Worm (Caenorhabditis elegans) whole organism, L2 larva: Measurements from ENCODE around the gene C05E11.6.

Experiments used
- C34F6.9 ChIP-seq: fragments of 150-350 bp; optimal IDR thresholded peaks from 2 replicates; lab custom pipeline; 2014; ENCODE audit warnings: missing biosample characterization, missing genetic modification characterization
- F13H6.1 ChIP-seq: sonication (generic microtip); optimal IDR thresholded peaks from 2 replicates; lab custom pipeline; 2016; ENCODE audit warnings: missing genetic modification characterization, missing compliant biosample characterization
- R02D3.7 ChIP-seq: fragments of 150-350 bp; optimal IDR thresholded peaks from 2 replicates; lab custom pipeline; 2014; ENCODE audit warnings: missing biosample characterization, missing genetic modification characterization
- Y55F3AM.14 ChIP-seq: fragments of 200-800 bp; sonication (Bioruptor generic); optimal IDR thresholded peaks from 2 replicates; lab custom pipeline; 2018; ENCODE audit warnings: mild to moderate bottlenecking, missing genetic modification characterization, missing compliant biosample characterization
- ZK546.5 ChIP-seq: sonication (generic microtip); optimal IDR thresholded peaks from 2 replicates; lab custom pipeline; 2017; ENCODE audit warnings: missing biosample characterization, missing genetic modification characterization
- alr-1 ChIP-seq: fragments of 150-350 bp; optimal IDR thresholded peaks from 2 replicates; lab custom pipeline; 2014; ENCODE audit warnings: missing biosample characterization, missing genetic modification characterization
- aly-2 ChIP-seq: fragments of 150-350 bp; optimal IDR thresholded peaks from 2 replicates; lab custom pipeline; 2014; ENCODE audit warnings: missing biosample characterization, missing genetic modification characterization
- blmp-1 ChIP-seq: sonication (generic microtip); optimal IDR thresholded peaks from 2 replicates; lab custom pipeline; 2017; ENCODE audit warnings: missing genetic modification characterization, mild to moderate bottlenecking, missing compliant biosample characterization, antibody characterized with exemption, moderate library complexity; ENCODE audit not compliant: insufficient read depth
- ceh-16 ChIP-seq: fragments of 150-350 bp; optimal IDR thresholded peaks from 2 replicates; lab custom pipeline; 2014; ENCODE audit warnings: missing biosample characterization, missing genetic modification characterization
- ceh-82 ChIP-seq: fragments of 150-350 bp; optimal IDR thresholded peaks from 2 replicates; lab custom pipeline; 2014; ENCODE audit warnings: missing biosample characterization, missing genetic modification characterization
- crh-2 ChIP-seq: sonication (generic microtip); optimal IDR thresholded peaks from 2 replicates; lab custom pipeline; 2017; ENCODE audit warnings: missing biosample characterization, missing genetic modification characterization
- dmd-4 ChIP-seq: sonication (generic microtip); optimal IDR thresholded peaks from 2 replicates; lab custom pipeline; 2017; ENCODE audit warnings: missing biosample characterization, missing genetic modification characterization
- egl-27 ChIP-seq: sonication (generic microtip); optimal IDR thresholded peaks from 3 replicates; lab custom pipeline; 2017; ENCODE audit warnings: missing biosample characterization, missing genetic modification reagents, missing genetic modification characterization
- elt-3 ChIP-seq: sonication (generic microtip); optimal IDR thresholded peaks from 2 replicates; lab custom pipeline; 2017; ENCODE audit warnings: missing biosample characterization, missing genetic modification characterization
- fos-1 ChIP-seq: fragments of 150-350 bp; optimal IDR thresholded peaks from 2 replicates; lab custom pipeline; 2014; ENCODE audit warnings: missing biosample characterization, missing genetic modification characterization
- gmeb-1 ChIP-seq: fragments of 150-350 bp; optimal IDR thresholded peaks from 2 replicates; lab custom pipeline; 2014; ENCODE audit warnings: missing biosample characterization, missing genetic modification characterization
- lin-11 ChIP-seq: fragments of 150-350 bp; sonication (generic microtip); optimal IDR thresholded peaks from 2 replicates; lab custom pipeline; 2014; ENCODE audit warnings: missing biosample characterization, missing genetic modification characterization, inconsistent platforms, mixed read lengths
- lin-13 ChIP-seq: fragments of 150-350 bp; optimal IDR thresholded peaks from 2 replicates; lab custom pipeline; 2014; ENCODE audit warnings: missing biosample characterization, missing genetic modification reagents, missing genetic modification characterization
- lin-39 ChIP-seq: fragments of 150-350 bp; optimal IDR thresholded peaks from 2 replicates; lab custom pipeline; 2014; ENCODE audit warnings: missing biosample characterization, missing genetic modification reagents, missing genetic modification characterization
- lsy-2 ChIP-seq, 2 experiments: fragments of 150-350 bp in 1 of 2; sonication (generic microtip) in 1 of 2; optimal IDR thresholded peaks; 2 replicates each; lab custom pipeline; 2014 to 2017; ENCODE audit warnings: missing biosample characterization in 2 of 2, missing genetic modification characterization in 2 of 2
- mab-5 ChIP-seq: fragments of 150-350 bp; optimal IDR thresholded peaks from 2 replicates; lab custom pipeline; 2014; ENCODE audit warnings: missing biosample characterization, missing genetic modification characterization
- mbf-1 ChIP-seq: sonication (generic microtip); optimal IDR thresholded peaks from 2 replicates; lab custom pipeline; 2017; ENCODE audit warnings: missing biosample characterization, missing genetic modification characterization
- mdl-1 ChIP-seq, 2 experiments: fragments of 150-350 bp in 1 of 2; sonication (generic microtip) in 1 of 2; optimal IDR thresholded peaks; 2 replicates each; lab custom pipeline; 2017; ENCODE audit warnings: missing biosample characterization in 2 of 2, missing genetic modification characterization in 2 of 2
- nhr-10 ChIP-seq: sonication (generic microtip); optimal IDR thresholded peaks from 2 replicates; lab custom pipeline; 2017; ENCODE audit warnings: missing biosample characterization, missing genetic modification characterization
- nhr-11 ChIP-seq: fragments of 150-350 bp; optimal IDR thresholded peaks from 2 replicates; lab custom pipeline; 2014; ENCODE audit warnings: missing biosample characterization, missing genetic modification characterization
- nhr-12 ChIP-seq: fragments of 150-350 bp; optimal IDR thresholded peaks from 2 replicates; lab custom pipeline; 2014; ENCODE audit warnings: missing biosample characterization, missing genetic modification characterization
- nhr-129 ChIP-seq: fragments of 150-350 bp; optimal IDR thresholded peaks from 2 replicates; lab custom pipeline; 2014; ENCODE audit warnings: missing biosample characterization, missing genetic modification characterization
- nhr-21 ChIP-seq: fragments of 150-350 bp; optimal IDR thresholded peaks from 2 replicates; lab custom pipeline; 2014; ENCODE audit warnings: missing biosample characterization, missing genetic modification characterization
- nhr-23 ChIP-seq: fragments of 150-350 bp; optimal IDR thresholded peaks from 2 replicates; lab custom pipeline; 2014; ENCODE audit warnings: missing biosample characterization, missing genetic modification reagents, missing genetic modification characterization
- nhr-237 ChIP-seq: fragments of 150-350 bp; optimal IDR thresholded peaks from 2 replicates; lab custom pipeline; 2014; ENCODE audit warnings: missing biosample characterization, missing genetic modification characterization
- nhr-25 ChIP-seq: fragments of 150-350 bp; sonication (generic microtip); optimal IDR thresholded peaks from 3 replicates; lab custom pipeline; 2014; ENCODE audit warnings: missing biosample characterization, missing genetic modification characterization
- nhr-6 ChIP-seq: fragments of 150-350 bp; optimal IDR thresholded peaks from 2 replicates; lab custom pipeline; 2014; ENCODE audit warnings: missing biosample characterization, missing genetic modification characterization
- nhr-77 ChIP-seq: fragments of 150-350 bp; optimal IDR thresholded peaks from 2 replicates; lab custom pipeline; 2014; ENCODE audit warnings: missing biosample characterization, missing genetic modification characterization
- peb-1 ChIP-seq: fragments of 150-350 bp; optimal IDR thresholded peaks from 2 replicates; lab custom pipeline; 2014; ENCODE audit warnings: missing biosample characterization, missing genetic modification characterization
- sem-4 ChIP-seq: fragments of 150-350 bp; optimal IDR thresholded peaks from 2 replicates; lab custom pipeline; 2014; ENCODE audit warnings: missing biosample characterization, missing genetic modification reagents, missing genetic modification characterization
- skn-1 ChIP-seq: sonication (generic microtip); optimal IDR thresholded peaks from 2 replicates; lab custom pipeline; 2017; ENCODE audit warnings: missing biosample characterization, missing genetic modification characterization
- sma-3 ChIP-seq: sonication (generic microtip); optimal IDR thresholded peaks from 2 replicates; lab custom pipeline; 2016; ENCODE audit warnings: missing genetic modification reagents, missing genetic modification characterization, missing compliant biosample characterization
- sma-9 ChIP-seq, 2 experiments: fragments of 150-350 bp in 1 of 2; sonication (generic microtip) in 1 of 2; optimal IDR thresholded peaks; 2 replicates each; lab custom pipeline; 2014 to 2016; ENCODE audit warnings: missing genetic modification characterization in 2 of 2, mild to moderate bottlenecking in 1 of 2, missing biosample characterization in 1 of 2, missing compliant biosample characterization in 1 of 2, missing genetic modification reagents in 1 of 2, moderate library complexity in 1 of 2
- snpc-4 ChIP-seq: fragments of 150-350 bp; optimal IDR thresholded peaks from 2 replicates; lab custom pipeline; 2014; ENCODE audit warnings: missing biosample characterization, missing genetic modification characterization
- unc-39 ChIP-seq: fragments of 150-350 bp; optimal IDR thresholded peaks from 2 replicates; lab custom pipeline; 2014; ENCODE audit warnings: missing biosample characterization, missing genetic modification characterization
- unc-55 ChIP-seq: fragments of 150-350 bp; sonication (generic microtip); optimal IDR thresholded peaks from 3 replicates; lab custom pipeline; 2014; ENCODE audit warnings: missing biosample characterization, missing genetic modification reagents, missing genetic modification characterization
- unc-62 ChIP-seq: fragments of 150-350 bp; optimal IDR thresholded peaks from 2 replicates; lab custom pipeline; 2014; ENCODE audit warnings: missing biosample characterization, missing genetic modification reagents, missing genetic modification characterization
- zag-1 ChIP-seq: fragments of 150-350 bp; optimal IDR thresholded peaks from 2 replicates; lab custom pipeline; 2014; ENCODE audit warnings: missing biosample characterization, missing genetic modification characterization
- ztf-1 ChIP-seq: fragments of 200-800 bp; sonication (Bioruptor generic); conservative IDR thresholded peaks from 2 replicates; pipeline ENCODE4 v1.3.6; 2022; ENCODE audit warnings: missing genetic modification characterization, missing compliant biosample characterization
- ztf-11 ChIP-seq: sonication (generic microtip); optimal IDR thresholded peaks from 2 replicates; lab custom pipeline; 2017; ENCODE audit warnings: missing biosample characterization, missing genetic modification characterization
- ztf-4 ChIP-seq: fragments of 150-350 bp; optimal IDR thresholded peaks from 2 replicates; lab custom pipeline; 2014; ENCODE audit warnings: missing biosample characterization, missing genetic modification characterization

Gene C05E11.6

ce11 chrX:4528905-4529304, 33.1 kb upstream of the C05E11.6 start (continued):
- TF ChIP-seq blmp-1 (tag; lab: Kevin White, UChicago) (peak; percentile 78), sma-3 (peak; percentile 89), zag-1 (tag; lab: Kevin White, UChicago) (no peak), lin-11 (tag; lab: Kevin White, UChicago) (no peak), peb-1 (tag; lab: Kevin White, UChicago) (no peak), fos-1 (tag; lab: Kevin White, UChicago) (peak; percentile 39), ztf-1 (GFP tag; lab: Robert Waterston, UW) (no peak), elt-3 (tag; lab: Kevin White, UChicago) (no peak)

ce11 chrX:4530426-4531044, 31.4 kb upstream of the C05E11.6 start:
- TF ChIP-seq nhr-25 (no peak), gmeb-1 (no peak), sma-9 (GFP tag; optimal IDR thresholded peaks at IDR 0.05; lab: Kevin White, UChicago) (peak; percentile 31), sma-9 (tag; optimal IDR thresholded peaks at IDR 0.05; lab: Kevin White, UChicago) (no peak), lsy-2 (tag; optimal IDR thresholded peaks at IDR 0.05; lab: Kevin White, UChicago) (peak in 1 of 2 experiments; percentile 11), fos-1 (tag; lab: Kevin White, UChicago) (peak; percentile 26), crh-2 (tag; lab: Kevin White, UChicago) (peak; percentile 31)

- no peak for TF ChIP-seq nhr-12 (tag; lab: Kevin White, UChicago)
- peak; percentile 66 for TF ChIP-seq fos-1 (tag; lab: Kevin White, UChicago)
- TF ChIP-seq egl-27 (tag; lab: Kevin White, UChicago): no peak
- TF ChIP-seq peb-1 (tag; lab: Kevin White, UChicago): no peak
- TF ChIP-seq nhr-21 (tag; lab: Kevin White, UChicago): peak; percentile 88
- no peak for TF ChIP-seq nhr-237
- TF ChIP-seq unc-39 (tag; lab: Kevin White, UChicago): no peak
- TF ChIP-seq nhr-23: no peak
- peak; percentile 60 for TF ChIP-seq blmp-1 (tag; lab: Kevin White, UChicago)
- TF ChIP-seq nhr-25: peak; percentile 87
- TF ChIP-seq mab-5: no peak
- no peak for TF ChIP-seq lin-13
- peak; percentile 23 for TF ChIP-seq ztf-4 (tag; lab: Kevin White, UChicago)
- TF ChIP-seq ztf-11 (tag; lab: Kevin White, UChicago): no peak
- TF ChIP-seq zag-1 (tag; lab: Kevin White, UChicago): no peak
- TF ChIP-seq nhr-10: peak; percentile 18
- TF ChIP-seq lin-11 (tag; lab: Kevin White, UChicago): no peak
- TF ChIP-seq crh-2 (tag; lab: Kevin White, UChicago): peak; percentile 57
- TF ChIP-seq sma-3: peak; percentile 71
- TF ChIP-seq C34F6.9 (tag; lab: Kevin White, UChicago): peak; percentile 62
- TF ChIP-seq unc-55 (GFP tag; lab: Kevin White, UChicago): no peak
- TF ChIP-seq sem-4 (tag; lab: Kevin White, UChicago): no peak
- no peak for TF ChIP-seq lin-39 (tag; lab: Kevin White, UChicago)
- TF ChIP-seq dmd-4: no peak
- TF ChIP-seq ceh-16 (tag; lab: Kevin White, UChicago): no peak
- TF ChIP-seq nhr-77 (tag; lab: Kevin White, UChicago): no peak
- no peak for TF ChIP-seq aly-2 (tag; lab: Kevin White, UChicago)
- no peak for TF ChIP-seq nhr-11
- TF ChIP-seq elt-3 (tag; lab: Kevin White, UChicago): no peak
- no peak for TF ChIP-seq ztf-1 (GFP tag; lab: Robert Waterston, UW)
- TF ChIP-seq F13H6.1 (tag; lab: Kevin White, UChicago): peak; percentile 82
- TF ChIP-seq alr-1 (tag; lab: Kevin White, UChicago): no peak
- no peak for TF ChIP-seq snpc-4
- TF ChIP-seq R02D3.7 (tag; lab: Kevin White, UChicago): no peak
- no peak for TF ChIP-seq mbf-1 (tag; lab: Kevin White, UChicago)
- peak; percentile 50 to 57 for TF ChIP-seq mdl-1 (tag; optimal IDR thresholded peaks at IDR 0.05; lab: Kevin White, UChicago)
- no peak for TF ChIP-seq ceh-82 (tag; lab: Kevin White, UChicago)
- peak; percentile 94 for TF ChIP-seq nhr-129 (tag; lab: Kevin White, UChicago)
- peak in 1 of 2 experiments; percentile 57 for TF ChIP-seq lsy-2 (tag; optimal IDR thresholded peaks at IDR 0.05; lab: Kevin White, UChicago)
- TF ChIP-seq skn-1 (tag; lab: Kevin White, UChicago): no peak
- TF ChIP-seq ZK546.5 (tag; lab: Kevin White, UChicago): no peak
- TF ChIP-seq Y55F3AM.14 (GFP tag; lab: Kevin White, UChicago): peak; percentile 34
- no peak for TF ChIP-seq unc-62 (GFP tag; lab: Kevin White, UChicago)
- peak; percentile 39 for TF ChIP-seq nhr-6 (tag; lab: Kevin White, UChicago)
- TF ChIP-seq sma-9 (GFP tag; optimal IDR thresholded peaks at IDR 0.05; lab: Kevin White, UChicago): peak; percentile 95
- TF ChIP-seq sma-9 (tag; optimal IDR thresholded peaks at IDR 0.05; lab: Kevin White, UChicago): no peak
These were observed 29.7 kb upstream of the C05E11.6 start, which contains the start of gene nhr-35 for ce11 chrX:4532160-4532741. nhr-35 (plus strand) TSS chrX:4532691.
